Fruit fly (Drosophila melanogaster) whole organism, embryonic: ENCODE results near the gene Hs6st.

Experiments used
- Asciz ChIP-seq: fragments of 200-800 bp; sonication (Bioruptor generic); optimal IDR thresholded peaks from 2 replicates; lab custom pipeline; 2017; ENCODE audit warnings: missing biosample characterization, mild to moderate bottlenecking, missing genetic modification characterization, missing genetic modification reagents
- CG1603 ChIP-seq: fragments of 200-800 bp; sonication (Bioruptor generic); optimal IDR thresholded peaks from 2 replicates; lab custom pipeline; 2019; ENCODE audit warnings: missing biosample characterization, mild to moderate bottlenecking, missing genetic modification characterization, moderate library complexity
- CG17186 ChIP-seq: fragments of 200-800 bp; sonication (Bioruptor generic); optimal IDR thresholded peaks from 3 replicates; lab custom pipeline; 2017; ENCODE audit warnings: missing biosample characterization, missing genetic modification reagents, missing genetic modification characterization
- CG17568 ChIP-seq: fragments of 200-800 bp; sonication (Bioruptor generic); optimal IDR thresholded peaks from 2 replicates; lab custom pipeline; 2018; ENCODE audit warnings: missing biosample characterization, mild to moderate bottlenecking, missing genetic modification characterization, moderate library complexity
- CG2116 ChIP-seq: fragments of 200-800 bp; sonication (Bioruptor generic); optimal IDR thresholded peaks from 3 replicates; lab custom pipeline; 2018; ENCODE audit warnings: missing biosample characterization, mild to moderate bottlenecking, missing genetic modification characterization
- CG31388 ChIP-seq: fragments of 200-800 bp; sonication (Bioruptor generic); optimal IDR thresholded peaks from 2 replicates; lab custom pipeline; 2016; ENCODE audit warnings: missing biosample characterization, missing genetic modification characterization
- CG3281 ChIP-seq: fragments of 200-800 bp; sonication (Bioruptor generic); optimal IDR thresholded peaks from 3 replicates; lab custom pipeline; 2017; ENCODE audit warnings: missing biosample characterization, mild to moderate bottlenecking, missing genetic modification characterization
- CG3995 ChIP-seq: fragments of 200-800 bp; sonication (Bioruptor generic); optimal IDR thresholded peaks from 3 replicates; lab custom pipeline; 2016; ENCODE audit warnings: missing biosample characterization, missing genetic modification characterization
- CG42726 ChIP-seq: fragments of 200-800 bp; sonication (Bioruptor generic); IDR thresholded peaks from 2 replicates; pipeline ENCODE4 v1.3.6; 2022; ENCODE audit warnings: missing biosample characterization, missing genetic modification characterization; ENCODE audit not compliant: partially characterized antibody
- CG4360 ChIP-seq: fragments of 200-800 bp; sonication (Bioruptor generic); IDR thresholded peaks from 2 replicates; pipeline ENCODE4 v1.3.6; 2022; ENCODE audit warnings: missing biosample characterization, missing genetic modification characterization
- CG4730 ChIP-seq: fragments of 200-800 bp; sonication (Bioruptor generic); IDR thresholded peaks from 2 replicates; pipeline ENCODE4 v1.3.6; 2022; ENCODE audit warnings: missing biosample characterization, missing genetic modification characterization
- CG6654 ChIP-seq: fragments of 200-800 bp; sonication (Bioruptor generic); optimal IDR thresholded peaks from 2 replicates; lab custom pipeline; 2017; ENCODE audit warnings: missing biosample characterization, mild to moderate bottlenecking, missing genetic modification characterization
- CG8359 ChIP-seq: fragments of 200-800 bp; sonication (Bioruptor generic); optimal IDR thresholded peaks from 2 replicates; lab custom pipeline; 2017; ENCODE audit warnings: missing biosample characterization, mild to moderate bottlenecking, missing genetic modification characterization, borderline replicate concordance
- CG8944 ChIP-seq: fragments of 200-800 bp; sonication (Bioruptor generic); optimal IDR thresholded peaks from 3 replicates; lab custom pipeline; 2016; ENCODE audit warnings: missing biosample characterization, missing genetic modification characterization
- CG9609 ChIP-seq: fragments of 200-800 bp; sonication (Bioruptor generic); optimal IDR thresholded peaks from 3 replicates; lab custom pipeline; 2016; ENCODE audit warnings: missing biosample characterization, missing genetic modification characterization
- CHES-1-like ChIP-seq: fragments of 200-800 bp; sonication (Bioruptor generic); optimal IDR thresholded peaks from 2 replicates; lab custom pipeline; 2016; ENCODE audit warnings: missing biosample characterization, missing genetic modification characterization
- Camta ChIP-seq: fragments of 200-800 bp; sonication (Bioruptor generic); optimal IDR thresholded peaks from 2 replicates; lab custom pipeline; 2016; ENCODE audit warnings: missing biosample characterization, missing genetic modification characterization
- Deaf1 ChIP-seq: fragments of 200-800 bp; optimal IDR thresholded peaks from 3 replicates; lab custom pipeline; 2019; ENCODE audit warnings: missing biosample characterization, mild to moderate bottlenecking, missing genetic modification characterization, moderate library complexity
- Dip3 ChIP-seq: fragments of 200-800 bp; sonication (Bioruptor generic); optimal IDR thresholded peaks from 3 replicates; lab custom pipeline; 2016; ENCODE audit warnings: missing biosample characterization, missing genetic modification characterization
- Doc2 ChIP-seq: fragments of 200-800 bp; sonication (Bioruptor generic); IDR thresholded peaks from 2 replicates; pipeline ENCODE4 v1.3.6; 2022; ENCODE audit warnings: missing biosample characterization, missing genetic modification characterization
- Dref ChIP-seq: fragments of 200-800 bp; sonication (Bioruptor generic); IDR thresholded peaks from 2 replicates; pipeline ENCODE4 v1.3.6; 2022; ENCODE audit warnings: missing biosample characterization, missing genetic modification characterization
- HHEX ChIP-seq: fragments of 200-800 bp; sonication (Bioruptor generic); optimal IDR thresholded peaks from 3 replicates; lab custom pipeline; 2017; ENCODE audit warnings: missing biosample characterization, mild to moderate bottlenecking, missing genetic modification characterization, missing genetic modification reagents
- HLH4C ChIP-seq: fragments of 200-800 bp; sonication (Bioruptor generic); IDR thresholded peaks from 3 replicates; pipeline ENCODE4 v1.3.6; 2022; ENCODE audit warnings: missing biosample characterization, missing genetic modification characterization; ENCODE audit not compliant: partially characterized antibody
- HLH54F ChIP-seq: fragments of 200-800 bp; sonication (Bioruptor generic); optimal IDR thresholded peaks from 3 replicates; lab custom pipeline; 2016; ENCODE audit warnings: missing biosample characterization, missing genetic modification characterization
- Hr39 ChIP-seq: fragments of >200 bp; optimal IDR thresholded peaks from 2 replicates; lab custom pipeline; 2017
- Lpt ChIP-seq: fragments of >200 bp; optimal IDR thresholded peaks from 2 replicates; lab custom pipeline; 2018; ENCODE audit warnings: missing biosample characterization, missing genetic modification characterization
- NfI ChIP-seq: fragments of 200-800 bp; sonication (Bioruptor generic); optimal IDR thresholded peaks from 3 replicates; lab custom pipeline; 2018; ENCODE audit warnings: missing biosample characterization, mild to moderate bottlenecking, missing genetic modification characterization, moderate library complexity
- Poxn ChIP-seq: fragments of 200-800 bp; sonication (Bioruptor generic); IDR thresholded peaks from 2 replicates; pipeline ENCODE4 v1.3.6; 2022; ENCODE audit warnings: missing biosample characterization, missing genetic modification characterization
- Trl ChIP-seq, 3 experiments: fragments of >200 bp in 2 of 3; fragments of 200-800 bp in 1 of 3; sonication (Bioruptor generic) in 1 of 3; optimal IDR thresholded peaks; 2 replicates in 1 of 3; 3 replicates in 2 of 3; lab custom pipeline; 2016 to 2017; ENCODE audit warnings: missing biosample characterization in 1 of 3, missing genetic modification characterization in 1 of 3
- Vsx1 ChIP-seq: fragments of 200-800 bp; sonication (Bioruptor generic); optimal IDR thresholded peaks from 2 replicates; lab custom pipeline; 2017; ENCODE audit warnings: missing biosample characterization, mild to moderate bottlenecking, missing genetic modification characterization, missing genetic modification reagents
- ato ChIP-seq: fragments of 200-800 bp; sonication (Bioruptor generic); IDR thresholded peaks from 2 replicates; pipeline ENCODE4 v1.3.6; 2022; ENCODE audit warnings: missing biosample characterization, missing genetic modification characterization; ENCODE audit not compliant: partially characterized antibody
- da ChIP-seq: fragments of 200-800 bp; sonication (Bioruptor generic); optimal IDR thresholded peaks from 2 replicates; lab custom pipeline; 2016; ENCODE audit warnings: missing biosample characterization, missing genetic modification characterization
- dm ChIP-seq: fragments of 200-800 bp; sonication (Bioruptor generic); optimal IDR thresholded peaks from 3 replicates; lab custom pipeline; 2016; ENCODE audit warnings: missing biosample characterization, missing genetic modification characterization
- emc ChIP-seq: fragments of 200-800 bp; sonication (Bioruptor generic); optimal IDR thresholded peaks from 2 replicates; lab custom pipeline; 2016; ENCODE audit warnings: missing biosample characterization, missing genetic modification characterization
- fd64A ChIP-seq: fragments of 200-800 bp; sonication (Bioruptor generic); optimal IDR thresholded peaks from 3 replicates; lab custom pipeline; 2018; ENCODE audit warnings: missing biosample characterization, mild to moderate bottlenecking, missing genetic modification characterization
- gcm2 ChIP-seq: fragments of 200-800 bp; sonication (Bioruptor generic); optimal IDR thresholded peaks from 2 replicates; lab custom pipeline; 2016; ENCODE audit warnings: missing biosample characterization, missing genetic modification characterization
- insv ChIP-seq, 2 experiments: fragments of 200-800 bp; sonication (Bioruptor generic); optimal IDR thresholded peaks; 3 replicates each; lab custom pipeline; 2016 to 2018; ENCODE audit warnings: missing biosample characterization in 2 of 2, missing genetic modification characterization in 2 of 2
- knrl ChIP-seq: fragments of 200-800 bp; sonication (Bioruptor generic); IDR thresholded peaks from 3 replicates; pipeline ENCODE4 v1.3.6; 2022; ENCODE audit warnings: missing biosample characterization, missing genetic modification characterization; ENCODE audit not compliant: partially characterized antibody
- org-1 ChIP-seq: fragments of 200-800 bp; sonication (Bioruptor generic); optimal IDR thresholded peaks from 2 replicates; lab custom pipeline; 2017; ENCODE audit warnings: missing biosample characterization, missing genetic modification characterization
- p53 ChIP-seq: fragments of 200-800 bp; sonication (Bioruptor generic); optimal IDR thresholded peaks from 2 replicates; lab custom pipeline; 2016; ENCODE audit warnings: missing biosample characterization, missing genetic modification characterization
- salm ChIP-seq: fragments of 200-800 bp; sonication (Bioruptor generic); optimal IDR thresholded peaks from 2 replicates; lab custom pipeline; 2018; ENCODE audit warnings: missing biosample characterization, mild to moderate bottlenecking, missing genetic modification characterization
- sens-2 ChIP-seq: fragments of 200-800 bp; sonication (Bioruptor generic); IDR thresholded peaks from 2 replicates; pipeline ENCODE4 v1.3.6; 2022; ENCODE audit warnings: missing biosample characterization, missing genetic modification characterization
- sisA ChIP-seq: fragments of 200-800 bp; sonication (Bioruptor generic); IDR thresholded peaks from 2 replicates; pipeline ENCODE4 v1.3.6; 2022; ENCODE audit warnings: missing biosample characterization, missing genetic modification characterization
- sob ChIP-seq: fragments of 200-800 bp; sonication (Bioruptor generic); IDR thresholded peaks from 2 replicates; pipeline ENCODE4 v1.3.6; 2022; ENCODE audit warnings: missing biosample characterization, missing genetic modification characterization
- sqz ChIP-seq: fragments of 200-800 bp; sonication (Bioruptor generic); optimal IDR thresholded peaks from 3 replicates; lab custom pipeline; 2018; ENCODE audit warnings: missing biosample characterization, mild to moderate bottlenecking, missing genetic modification characterization
- stc ChIP-seq: fragments of 200-800 bp; sonication (Bioruptor generic); IDR thresholded peaks from 2 replicates; pipeline ENCODE4 v1.3.6; 2022; ENCODE audit warnings: missing biosample characterization, missing genetic modification characterization
- tgo ChIP-seq: fragments of 200-800 bp; sonication (Bioruptor generic); IDR thresholded peaks from 3 replicates; pipeline ENCODE4 v1.3.6; 2022; ENCODE audit warnings: missing biosample characterization, missing genetic modification characterization
- tll ChIP-seq, 2 experiments: fragments of 200-800 bp in 1 of 2; fragments of >200 bp in 1 of 2; sonication (Bioruptor generic) in 1 of 2; optimal IDR thresholded peaks; 2 replicates each; lab custom pipeline; 2017 to 2019; ENCODE audit warnings: missing biosample characterization in 2 of 2, missing genetic modification characterization in 2 of 2, mild to moderate bottlenecking in 1 of 2, moderate library complexity in 1 of 2
- trem ChIP-seq: fragments of 200-800 bp; optimal IDR thresholded peaks from 3 replicates; lab custom pipeline; 2019; ENCODE audit warnings: missing biosample characterization, mild to moderate bottlenecking, missing genetic modification characterization, moderate library complexity
- vfl ChIP-seq: fragments of 200-800 bp; sonication (Bioruptor generic); optimal IDR thresholded peaks from 2 replicates; lab custom pipeline; 2016; ENCODE audit warnings: missing biosample characterization, missing genetic modification characterization

The Hs6st gene

dm6 chr3R:20021152-20021769, 12.9 kb upstream of the Hs6st start, which contains the start of the genes PIG-L and psidin (continued):
- TF ChIP-seq insv (GFP tag; optimal IDR thresholded peaks at IDR 0.05; lab: Kevin White, UChicago) (peak; percentile 83 to 98), dm (GFP tag; lab: Kevin White, UChicago) (peak; percentile 69), Dip3 (peak; percentile 38), tll (GFP tag; optimal IDR thresholded peaks at IDR 0.05; lab: Kevin White, UChicago) (peak in 1 of 2 experiments; percentile 67), Doc2 (GFP tag; lab: Robert Waterston, UW) (no peak), gcm2 (GFP tag; lab: Kevin White, UChicago) (peak; percentile 61), CG17568 (no peak), Dref (GFP tag; lab: Robert Waterston, UW) (no peak), org-1 (GFP tag; lab: Kevin White, UChicago) (peak; percentile 58), Trl (optimal IDR thresholded peaks at IDR 0.05; lab: Kevin White, UChicago) (peak in 1 of 2 experiments; percentile 14), Trl (GFP tag; optimal IDR thresholded peaks at IDR 0.05; lab: Kevin White, UChicago) (peak; percentile 71), CG4360 (GFP tag; lab: Robert Waterston, UW) (no peak), CG9609 (GFP tag; lab: Kevin White, UChicago) (peak; percentile 79), Camta (GFP tag; lab: Kevin White, UChicago) (peak; percentile 77), CG17186 (GFP tag; lab: Kevin White, UChicago) (peak; percentile 70), trem (peak; percentile 70), CG1603 (peak; percentile 83), HHEX (peak; percentile 68), CG4730 (GFP tag; lab: Robert Waterston, UW) (peak; percentile 44; the same call in 1 of the 2 replicates), p53 (GFP tag; lab: Kevin White, UChicago) (peak; percentile 12), NfI (GFP tag; lab: Kevin White, UChicago) (peak; percentile 82), sqz (GFP tag; lab: Kevin White, UChicago) (no peak), CG3281 (GFP tag; lab: Kevin White, UChicago) (peak; percentile 78), CG6654 (GFP tag; lab: Kevin White, UChicago) (peak; percentile 18), CG3995 (GFP tag; lab: Kevin White, UChicago) (peak; percentile 96), emc (GFP tag; lab: Kevin White, UChicago) (no peak), CG42726 (peak; percentile 85), Vsx1 (GFP tag; lab: Kevin White, UChicago) (peak; percentile 69), knrl (GFP tag; lab: Robert Waterston, UW) (peak; percentile 97), Poxn (GFP tag; lab: Robert Waterston, UW) (no peak), CG2116 (GFP tag; lab: Kevin White, UChicago) (peak; percentile 68), Deaf1 (no peak), CG8359 (GFP tag; lab: Kevin White, UChicago) (no peak), fd64A (GFP tag; lab: Kevin White, UChicago) (no peak), Asciz (GFP tag; lab: Kevin White, UChicago) (no peak), tgo (GFP tag; lab: Robert Waterston, UW) (peak; percentile 79), Lpt (GFP tag; lab: Kevin White, UChicago) (no peak), HLH4C (GFP tag; lab: Robert Waterston, UW) (peak; percentile 91), stc (peak; percentile 61; the same call in 1 of the 2 replicates), salm (tag; lab: Kevin White, UChicago) (peak; percentile 47), CG8944 (peak; percentile 65), CG31388 (GFP tag; lab: Kevin White, UChicago) (peak; percentile 34), vfl (GFP tag; lab: Kevin White, UChicago) (peak; percentile 46), Hr39 (no peak), ato (peak; percentile 81), sob (GFP tag; lab: Robert Waterston, UW) (peak; percentile 72), sisA (GFP tag; lab: Robert Waterston, UW) (peak; percentile 64), CHES-1-like (GFP tag; lab: Kevin White, UChicago) (peak; percentile 58), sens-2 (GFP tag; lab: Robert Waterston, UW) (no peak), da (GFP tag; lab: Kevin White, UChicago) (peak; percentile 50), HLH54F (peak; percentile 85)
